Worm (Caenorhabditis elegans) whole organism, L3 larva: ENCODE measurements around the gene srsx-16.

Source experiments
- R02D3.7 ChIP-seq: fragments of 150-350 bp; optimal IDR thresholded peaks from 2 replicates; lab custom pipeline; 2014; ENCODE audit warnings: missing biosample characterization, missing genetic modification characterization
- aly-2 ChIP-seq: fragments of 150-350 bp; optimal IDR thresholded peaks from 2 replicates; lab custom pipeline; 2014; ENCODE audit warnings: missing biosample characterization, missing genetic modification characterization
- ama-1 ChIP-seq: fragments of 150-350 bp; optimal IDR thresholded peaks from 2 replicates; lab custom pipeline; 2018
- ceh-16 ChIP-seq: sonication (generic microtip); optimal IDR thresholded peaks from 2 replicates; lab custom pipeline; 2017; ENCODE audit warnings: missing biosample characterization, missing genetic modification characterization
- ceh-28 ChIP-seq: fragments of 150-350 bp; optimal IDR thresholded peaks from 2 replicates; lab custom pipeline; 2014; ENCODE audit warnings: missing biosample characterization, missing genetic modification reagents, missing genetic modification characterization
- ceh-82 ChIP-seq: fragments of 150-350 bp; optimal IDR thresholded peaks from 2 replicates; lab custom pipeline; 2014; ENCODE audit warnings: missing biosample characterization, missing genetic modification characterization
- ceh-9 ChIP-seq: sonication (generic microtip); optimal IDR thresholded peaks from 2 replicates; lab custom pipeline; 2018; ENCODE audit warnings: missing biosample characterization, missing genetic modification characterization
- daf-12 ChIP-seq: fragments of 150-350 bp; optimal IDR thresholded peaks from 2 replicates; lab custom pipeline; 2014; ENCODE audit warnings: missing biosample characterization, missing genetic modification reagents, missing genetic modification characterization
- egl-27 ChIP-seq: sonication (generic microtip); optimal IDR thresholded peaks from 4 replicates; lab custom pipeline; 2017; ENCODE audit warnings: missing biosample characterization, missing genetic modification reagents, missing genetic modification characterization
- egl-5 ChIP-seq: fragments of 150-350 bp; optimal IDR thresholded peaks from 2 replicates; lab custom pipeline; 2017; ENCODE audit warnings: missing biosample characterization, missing genetic modification reagents, missing genetic modification characterization, inconsistent platforms
- elt-1 ChIP-seq: fragments of 150-350 bp; optimal IDR thresholded peaks from 2 replicates; lab custom pipeline; 2014; ENCODE audit warnings: missing biosample characterization, missing genetic modification characterization
- elt-2 ChIP-seq: sonication (generic microtip); optimal IDR thresholded peaks from 2 replicates; lab custom pipeline; 2016; ENCODE audit warnings: missing genetic modification reagents, mild to moderate bottlenecking, missing genetic modification characterization, missing compliant biosample characterization
- elt-3 ChIP-seq, 3 experiments: fragments of 150-350 bp in 1 of 3; sonication (generic microtip) in 2 of 3; optimal IDR thresholded peaks; 2 replicates in 2 of 3; 4 replicates in 1 of 3; lab custom pipeline; 2014 to 2017; ENCODE audit warnings: missing biosample characterization in 3 of 3, missing genetic modification characterization in 3 of 3
- eor-1 ChIP-seq, 2 experiments: fragments of 150-350 bp; optimal IDR thresholded peaks; 2 replicates each; lab custom pipeline; 2014 to 2018; ENCODE audit warnings: missing biosample characterization in 2 of 2, missing genetic modification characterization in 2 of 2
- fkh-10 ChIP-seq: sonication (generic microtip); optimal IDR thresholded peaks from 2 replicates; lab custom pipeline; 2017; ENCODE audit warnings: missing biosample characterization, missing genetic modification reagents, missing genetic modification characterization
- fkh-2 ChIP-seq: fragments of 150-350 bp; optimal IDR thresholded peaks from 2 replicates; lab custom pipeline; 2014; ENCODE audit warnings: missing biosample characterization, missing genetic modification reagents, missing genetic modification characterization
- fos-1 ChIP-seq: fragments of 150-350 bp; optimal IDR thresholded peaks from 2 replicates; lab custom pipeline; 2014; ENCODE audit warnings: missing biosample characterization, missing genetic modification characterization
- hmg-11 ChIP-seq: sonication (generic microtip); optimal IDR thresholded peaks from 2 replicates; lab custom pipeline; 2016; ENCODE audit warnings: missing genetic modification characterization, missing compliant biosample characterization
- jun-1 ChIP-seq: fragments of 150-350 bp; optimal IDR thresholded peaks from 2 replicates; lab custom pipeline; 2014; ENCODE audit warnings: missing biosample characterization, missing genetic modification reagents, missing genetic modification characterization
- lin-15B ChIP-seq: fragments of 150-350 bp; optimal IDR thresholded peaks from 2 replicates; lab custom pipeline; 2014; ENCODE audit warnings: missing biosample characterization, missing genetic modification characterization
- lin-39 ChIP-seq: fragments of 150-350 bp; optimal IDR thresholded peaks from 2 replicates; lab custom pipeline; 2018; ENCODE audit warnings: missing biosample characterization, missing genetic modification reagents, missing genetic modification characterization
- lsy-12 ChIP-seq: sonication (generic microtip); optimal IDR thresholded peaks from 2 replicates; lab custom pipeline; 2016; ENCODE audit warnings: mild to moderate bottlenecking, missing genetic modification characterization, missing compliant biosample characterization
- mdl-1 ChIP-seq: fragments of 150-350 bp; optimal IDR thresholded peaks from 2 replicates; lab custom pipeline; 2014; ENCODE audit warnings: missing biosample characterization, missing genetic modification characterization
- mml-1 ChIP-seq: fragments of 150-350 bp; sonication (generic microtip); optimal IDR thresholded peaks from 3 replicates; lab custom pipeline; 2014; ENCODE audit warnings: missing biosample characterization, missing genetic modification characterization
- nfya-1 ChIP-seq: sonication (generic microtip); optimal IDR thresholded peaks from 2 replicates; lab custom pipeline; 2017; ENCODE audit warnings: missing genetic modification characterization, mild to moderate bottlenecking, missing compliant biosample characterization, antibody characterized with exemption, moderate library complexity; ENCODE audit not compliant: insufficient read depth
- nhr-11 ChIP-seq: fragments of 150-350 bp; optimal IDR thresholded peaks from 2 replicates; lab custom pipeline; 2014; ENCODE audit warnings: missing biosample characterization, missing genetic modification characterization
- nhr-23 ChIP-seq: fragments of 150-350 bp; optimal IDR thresholded peaks from 2 replicates; lab custom pipeline; 2014; ENCODE audit warnings: missing biosample characterization, missing genetic modification reagents, missing genetic modification characterization
- nhr-237 ChIP-seq: fragments of 150-350 bp; optimal IDR thresholded peaks from 2 replicates; lab custom pipeline; 2014; ENCODE audit warnings: missing biosample characterization, missing genetic modification characterization
- nhr-25 ChIP-seq: sonication (generic microtip); optimal IDR thresholded peaks from 2 replicates; lab custom pipeline; 2017; ENCODE audit warnings: missing biosample characterization, missing genetic modification characterization
- nhr-28 ChIP-seq: fragments of 150-350 bp; optimal IDR thresholded peaks from 2 replicates; lab custom pipeline; 2014; ENCODE audit warnings: missing biosample characterization, missing genetic modification characterization
- nhr-43 ChIP-seq: sonication (generic microtip); optimal IDR thresholded peaks from 2 replicates; lab custom pipeline; 2016; ENCODE audit warnings: mild to moderate bottlenecking, missing genetic modification characterization, missing compliant biosample characterization; ENCODE audit not compliant: poor library complexity, severe bottlenecking
- nhr-67 ChIP-seq: fragments of 150-350 bp; optimal IDR thresholded peaks from 2 replicates; lab custom pipeline; 2014; ENCODE audit warnings: missing biosample characterization, missing genetic modification characterization
- nhr-76 ChIP-seq: fragments of 150-350 bp; sonication (generic microtip); optimal IDR thresholded peaks from 5 replicates; lab custom pipeline; 2014; ENCODE audit warnings: missing biosample characterization, missing genetic modification characterization
- nhr-77 ChIP-seq: fragments of 150-350 bp; optimal IDR thresholded peaks from 2 replicates; lab custom pipeline; 2014; ENCODE audit warnings: missing biosample characterization, missing genetic modification characterization
- pha-4 ChIP-seq: fragments of 150-350 bp; optimal IDR thresholded peaks from 2 replicates; lab custom pipeline; 2014; ENCODE audit warnings: missing biosample characterization, missing genetic modification reagents, missing genetic modification characterization
- pqm-1 ChIP-seq: fragments of 150-350 bp; optimal IDR thresholded peaks from 2 replicates; lab custom pipeline; 2017; ENCODE audit warnings: missing biosample characterization, missing genetic modification characterization, inconsistent platforms
- sea-2 ChIP-seq: fragments of 150-350 bp; sonication (generic microtip); optimal IDR thresholded peaks from 4 replicates; lab custom pipeline; 2014; ENCODE audit warnings: missing biosample characterization, missing genetic modification reagents, missing genetic modification characterization
- skn-1 ChIP-seq: fragments of 150-350 bp; optimal IDR thresholded peaks from 2 replicates; lab custom pipeline; 2014; ENCODE audit warnings: missing biosample characterization, missing genetic modification characterization
- snpc-4 ChIP-seq: fragments of 150-350 bp; optimal IDR thresholded peaks from 2 replicates; lab custom pipeline; 2014; ENCODE audit warnings: missing biosample characterization, missing genetic modification characterization
- tbx-2 ChIP-seq: sonication (generic microtip); optimal IDR thresholded peaks from 2 replicates; lab custom pipeline; 2016; ENCODE audit warnings: mild to moderate bottlenecking, missing genetic modification characterization, missing compliant biosample characterization
- unc-39 ChIP-seq: sonication (generic microtip); optimal IDR thresholded peaks from 4 replicates; lab custom pipeline; 2017; ENCODE audit warnings: missing biosample characterization, missing genetic modification characterization
- unc-62 ChIP-seq: fragments of 150-350 bp; sonication (generic microtip); optimal IDR thresholded peaks from 4 replicates; lab custom pipeline; 2014; ENCODE audit warnings: missing biosample characterization, missing genetic modification reagents, missing genetic modification characterization
- ztf-11 ChIP-seq: fragments of 150-350 bp; optimal IDR thresholded peaks from 2 replicates; lab custom pipeline; 2014; ENCODE audit warnings: missing biosample characterization, missing genetic modification characterization
- ztf-4 ChIP-seq: fragments of 150-350 bp; optimal IDR thresholded peaks from 2 replicates; lab custom pipeline; 2014; ENCODE audit warnings: missing biosample characterization, missing genetic modification characterization

The srsx-16 gene

DNA sequence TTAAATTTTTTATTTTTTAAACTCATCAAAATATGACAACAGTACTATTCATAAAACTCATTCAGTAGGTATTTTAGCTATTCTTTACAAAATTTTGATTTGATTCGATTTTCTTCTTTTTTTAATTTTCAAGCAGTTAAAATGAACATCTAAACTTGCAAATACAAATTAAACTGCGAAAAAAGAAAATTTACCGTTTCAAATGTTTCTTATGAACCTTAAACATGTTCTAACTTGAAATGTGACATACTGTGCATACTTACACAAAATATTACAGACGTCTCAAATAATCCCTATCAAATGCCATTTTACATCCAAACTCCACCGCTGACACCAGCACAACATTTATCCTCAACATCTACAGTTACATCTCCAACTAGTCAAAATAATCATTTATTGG, 35.2 kb downstream of the srsx-16 start, which contains the start of gene fkh-7:
TSS of gene fkh-7 (plus strand) at position 301 of the 400 bp plus-strand sequence.
- TF ChIP-seq nhr-76 (tag; lab: Kevin White, UChicago) (no peak), mdl-1 (tag; lab: Kevin White, UChicago) (no peak), ceh-9 (no peak), fos-1 (tag; lab: Kevin White, UChicago) (no peak), sea-2 (GFP tag; lab: Kevin White, UChicago) (no peak), ama-1 (lab: Kevin White, UChicago) (no peak), nhr-43 (tag; lab: Kevin White, UChicago) (no peak), lin-15B (tag; lab: Kevin White, UChicago) (no peak), mml-1 (tag; lab: Kevin White, UChicago) (no peak), tbx-2 (tag; lab: Kevin White, UChicago) (no peak), elt-1 (tag; lab: Kevin White, UChicago) (no peak), egl-5 (tag; lab: Kevin White, UChicago) (no peak), unc-39 (tag; lab: Kevin White, UChicago) (no peak), nhr-77 (tag; lab: Kevin White, UChicago) (no peak)

DNA sequence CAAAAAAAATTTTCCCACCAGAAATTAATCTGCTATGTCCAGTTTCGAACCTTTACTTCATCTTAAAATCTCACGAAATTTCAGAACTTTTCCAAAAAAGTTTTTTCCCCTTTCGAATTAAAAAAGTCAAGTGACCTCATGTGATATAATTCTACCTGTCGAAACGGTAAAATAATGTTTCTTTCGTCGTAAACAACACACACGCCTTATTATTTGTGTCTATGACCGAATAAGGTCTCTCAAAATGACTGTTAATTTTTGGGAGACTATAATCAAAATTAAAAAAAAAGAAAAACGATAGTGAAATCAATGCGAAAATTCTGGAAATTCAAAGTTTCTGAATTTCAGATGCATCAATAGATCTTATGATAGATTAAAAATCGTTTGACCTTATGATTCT, 36.4 kb downstream of the srsx-16 start:
- TF ChIP-seq tbx-2 (tag; lab: Kevin White, UChicago) (no peak), R02D3.7 (tag; lab: Kevin White, UChicago) (no peak), nhr-76 (tag; lab: Kevin White, UChicago) (no peak), nhr-23 (tag; lab: Kevin White, UChicago) (no peak), eor-1 (tag; optimal IDR thresholded peaks at IDR 0.05; lab: Kevin White, UChicago) (no peak), mml-1 (tag; lab: Kevin White, UChicago) (no peak), fkh-2 (tag; lab: Kevin White, UChicago) (no peak), jun-1 (tag; lab: Kevin White, UChicago) (no peak), nfya-1 (no peak), unc-39 (tag; lab: Kevin White, UChicago) (no peak)

DNA sequence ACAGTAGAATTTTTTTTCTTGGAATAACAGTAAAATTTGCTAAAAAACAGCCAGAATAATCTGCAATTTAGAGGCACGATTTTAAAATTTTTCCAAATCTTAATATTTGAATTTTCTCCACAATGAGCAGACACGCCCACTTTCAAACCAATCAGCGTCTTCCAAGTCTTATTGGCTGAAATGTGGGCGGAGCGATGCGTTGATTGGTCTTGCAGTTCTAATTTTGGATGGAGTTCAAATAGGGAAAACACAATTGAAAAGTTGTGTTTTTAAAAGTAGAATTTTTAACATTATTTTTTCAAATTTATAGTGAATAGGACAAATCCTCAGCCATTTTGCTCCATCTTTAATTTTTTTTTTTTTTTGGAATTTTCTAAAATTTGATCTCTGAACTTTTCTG, 36.8 kb downstream of the srsx-16 start:
- TF ChIP-seq ceh-82 (no peak), nfya-1 (peak; percentile 96)

DNA sequence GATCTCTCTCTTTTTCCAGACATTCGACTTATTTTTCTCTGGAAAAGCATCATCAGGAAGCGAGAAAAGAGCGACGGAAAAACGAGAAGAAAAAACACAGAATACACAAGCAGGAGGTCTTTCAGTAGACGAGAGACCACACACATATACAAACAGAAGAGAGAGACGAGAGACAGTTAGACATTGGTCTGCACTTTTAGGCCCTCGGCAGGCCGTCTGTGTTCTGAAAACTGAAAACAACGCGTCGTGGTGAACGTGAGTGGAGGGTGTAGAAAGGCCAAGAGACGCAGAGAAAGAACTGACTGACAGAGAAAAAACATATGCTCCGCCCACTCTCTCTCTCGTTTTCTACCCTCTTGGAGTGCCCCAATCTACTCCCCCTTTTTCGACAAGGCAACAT, 37.3 kb downstream of the srsx-16 start:
- TF ChIP-seq nhr-25 (tag; lab: Kevin White, UChicago) (no peak), sea-2 (GFP tag; lab: Kevin White, UChicago) (no peak), ceh-82 (no peak), ztf-11 (tag; lab: Kevin White, UChicago) (no peak), skn-1 (tag; lab: Kevin White, UChicago) (no peak), hmg-11 (tag; lab: Kevin White, UChicago) (peak; percentile 74), R02D3.7 (tag; lab: Kevin White, UChicago) (no peak), ztf-4 (tag; lab: Kevin White, UChicago) (no peak), ceh-9 (no peak), nhr-77 (tag; lab: Kevin White, UChicago) (no peak), eor-1 (tag; optimal IDR thresholded peaks at IDR 0.05; lab: Kevin White, UChicago) (no peak), pqm-1 (tag; lab: Kevin White, UChicago) (peak; percentile 78), ceh-28 (tag; lab: Kevin White, UChicago) (no peak), elt-1 (tag; lab: Kevin White, UChicago) (peak; percentile 3), elt-2 (tag; lab: Kevin White, UChicago) (peak; percentile 43), fkh-2 (tag; lab: Kevin White, UChicago) (no peak), nfya-1 (peak; percentile 77), nhr-76 (tag; lab: Kevin White, UChicago) (no peak), fos-1 (tag; lab: Kevin White, UChicago) (no peak), fkh-10 (GFP tag; lab: Kevin White, UChicago) (no peak), tbx-2 (tag; lab: Kevin White, UChicago) (no peak), ceh-16 (no peak), elt-3 (tag; optimal IDR thresholded peaks at IDR 0.05; lab: Kevin White, UChicago) (no peak), mdl-1 (tag; lab: Kevin White, UChicago) (no peak), mml-1 (tag; lab: Kevin White, UChicago) (no peak), egl-27 (tag; lab: Kevin White, UChicago) (no peak), nhr-67 (tag; lab: Kevin White, UChicago) (no peak), egl-5 (tag; lab: Kevin White, UChicago) (no peak), pha-4 (tag; lab: Kevin White, UChicago) (peak; percentile 19), nhr-43 (tag; lab: Kevin White, UChicago) (peak; percentile 6), snpc-4 (no peak), lin-39 (peak; percentile 35), unc-39 (tag; lab: Kevin White, UChicago) (no peak), daf-12 (tag; lab: Kevin White, UChicago) (no peak), unc-62 (GFP tag; lab: Kevin White, UChicago) (no peak), ama-1 (lab: Kevin White, UChicago) (no peak), lsy-12 (tag; lab: Kevin White, UChicago) (no peak), nhr-23 (tag; lab: Kevin White, UChicago) (no peak), nhr-11 (no peak), nhr-28 (tag; lab: Kevin White, UChicago) (no peak), aly-2 (tag; lab: Kevin White, UChicago) (no peak), nhr-237 (tag; lab: Kevin White, UChicago) (no peak)
